Worm (Caenorhabditis elegans) whole organism, L2 larva: ENCODE measurements around the gene flp-27.

ENCODE experiments used
- C34F6.9 ChIP-seq: fragments of 150-350 bp; optimal IDR thresholded peaks from 2 replicates; lab custom pipeline; 2014; ENCODE audit warnings: missing biosample characterization, missing genetic modification characterization
- F13H6.1 ChIP-seq: sonication (generic microtip); optimal IDR thresholded peaks from 2 replicates; lab custom pipeline; 2016; ENCODE audit warnings: missing genetic modification characterization, missing compliant biosample characterization
- R02D3.7 ChIP-seq: fragments of 150-350 bp; optimal IDR thresholded peaks from 2 replicates; lab custom pipeline; 2014; ENCODE audit warnings: missing biosample characterization, missing genetic modification characterization
- Y55F3AM.14 ChIP-seq: fragments of 200-800 bp; sonication (Bioruptor generic); optimal IDR thresholded peaks from 2 replicates; lab custom pipeline; 2018; ENCODE audit warnings: mild to moderate bottlenecking, missing genetic modification characterization, missing compliant biosample characterization
- ZK546.5 ChIP-seq: sonication (generic microtip); optimal IDR thresholded peaks from 2 replicates; lab custom pipeline; 2017; ENCODE audit warnings: missing biosample characterization, missing genetic modification characterization
- alr-1 ChIP-seq: fragments of 150-350 bp; optimal IDR thresholded peaks from 2 replicates; lab custom pipeline; 2014; ENCODE audit warnings: missing biosample characterization, missing genetic modification characterization
- aly-2 ChIP-seq: fragments of 150-350 bp; optimal IDR thresholded peaks from 2 replicates; lab custom pipeline; 2014; ENCODE audit warnings: missing biosample characterization, missing genetic modification characterization
- ama-1 ChIP-seq: fragments of 150-350 bp; optimal IDR thresholded peaks from 2 replicates; lab custom pipeline; 2018; ENCODE audit warnings: inconsistent platforms
- blmp-1 ChIP-seq: sonication (generic microtip); optimal IDR thresholded peaks from 2 replicates; lab custom pipeline; 2017; ENCODE audit warnings: missing genetic modification characterization, mild to moderate bottlenecking, missing compliant biosample characterization, antibody characterized with exemption, moderate library complexity; ENCODE audit not compliant: insufficient read depth
- ceh-16 ChIP-seq: fragments of 150-350 bp; optimal IDR thresholded peaks from 2 replicates; lab custom pipeline; 2014; ENCODE audit warnings: missing biosample characterization, missing genetic modification characterization
- ceh-82 ChIP-seq: fragments of 150-350 bp; optimal IDR thresholded peaks from 2 replicates; lab custom pipeline; 2014; ENCODE audit warnings: missing biosample characterization, missing genetic modification characterization
- crh-2 ChIP-seq: sonication (generic microtip); optimal IDR thresholded peaks from 2 replicates; lab custom pipeline; 2017; ENCODE audit warnings: missing biosample characterization, missing genetic modification characterization
- dmd-4 ChIP-seq: sonication (generic microtip); optimal IDR thresholded peaks from 2 replicates; lab custom pipeline; 2017; ENCODE audit warnings: missing biosample characterization, missing genetic modification characterization
- egl-27 ChIP-seq: sonication (generic microtip); optimal IDR thresholded peaks from 3 replicates; lab custom pipeline; 2017; ENCODE audit warnings: missing biosample characterization, missing genetic modification reagents, missing genetic modification characterization
- elt-1 ChIP-seq: fragments of 150-350 bp; optimal IDR thresholded peaks from 2 replicates; lab custom pipeline; 2014; ENCODE audit warnings: missing biosample characterization, missing genetic modification characterization
- elt-3 ChIP-seq: sonication (generic microtip); optimal IDR thresholded peaks from 2 replicates; lab custom pipeline; 2017; ENCODE audit warnings: missing biosample characterization, missing genetic modification characterization
- fos-1 ChIP-seq: fragments of 150-350 bp; optimal IDR thresholded peaks from 2 replicates; lab custom pipeline; 2014; ENCODE audit warnings: missing biosample characterization, missing genetic modification characterization
- gmeb-1 ChIP-seq: fragments of 150-350 bp; optimal IDR thresholded peaks from 2 replicates; lab custom pipeline; 2014; ENCODE audit warnings: missing biosample characterization, missing genetic modification characterization
- lin-11 ChIP-seq: fragments of 150-350 bp; sonication (generic microtip); optimal IDR thresholded peaks from 2 replicates; lab custom pipeline; 2014; ENCODE audit warnings: missing biosample characterization, missing genetic modification characterization, inconsistent platforms, mixed read lengths
- lin-13 ChIP-seq: fragments of 150-350 bp; optimal IDR thresholded peaks from 2 replicates; lab custom pipeline; 2014; ENCODE audit warnings: missing biosample characterization, missing genetic modification reagents, missing genetic modification characterization
- lin-39 ChIP-seq: fragments of 150-350 bp; optimal IDR thresholded peaks from 2 replicates; lab custom pipeline; 2014; ENCODE audit warnings: missing biosample characterization, missing genetic modification reagents, missing genetic modification characterization
- lsy-2 ChIP-seq, 2 experiments: fragments of 150-350 bp in 1 of 2; sonication (generic microtip) in 1 of 2; optimal IDR thresholded peaks; 2 replicates each; lab custom pipeline; 2014 to 2017; ENCODE audit warnings: missing biosample characterization in 2 of 2, missing genetic modification characterization in 2 of 2
- mab-5 ChIP-seq: fragments of 150-350 bp; optimal IDR thresholded peaks from 2 replicates; lab custom pipeline; 2014; ENCODE audit warnings: missing biosample characterization, missing genetic modification characterization
- mbf-1 ChIP-seq: sonication (generic microtip); optimal IDR thresholded peaks from 2 replicates; lab custom pipeline; 2017; ENCODE audit warnings: missing biosample characterization, missing genetic modification characterization
- mdl-1 ChIP-seq, 2 experiments: fragments of 150-350 bp in 1 of 2; sonication (generic microtip) in 1 of 2; optimal IDR thresholded peaks; 2 replicates each; lab custom pipeline; 2017; ENCODE audit warnings: missing biosample characterization in 2 of 2, missing genetic modification characterization in 2 of 2
- nhr-11 ChIP-seq: fragments of 150-350 bp; optimal IDR thresholded peaks from 2 replicates; lab custom pipeline; 2014; ENCODE audit warnings: missing biosample characterization, missing genetic modification characterization
- nhr-12 ChIP-seq: fragments of 150-350 bp; optimal IDR thresholded peaks from 2 replicates; lab custom pipeline; 2014; ENCODE audit warnings: missing biosample characterization, missing genetic modification characterization
- nhr-129 ChIP-seq: fragments of 150-350 bp; optimal IDR thresholded peaks from 2 replicates; lab custom pipeline; 2014; ENCODE audit warnings: missing biosample characterization, missing genetic modification characterization
- nhr-21 ChIP-seq: fragments of 150-350 bp; optimal IDR thresholded peaks from 2 replicates; lab custom pipeline; 2014; ENCODE audit warnings: missing biosample characterization, missing genetic modification characterization
- nhr-23 ChIP-seq: fragments of 150-350 bp; optimal IDR thresholded peaks from 2 replicates; lab custom pipeline; 2014; ENCODE audit warnings: missing biosample characterization, missing genetic modification reagents, missing genetic modification characterization
- nhr-237 ChIP-seq: fragments of 150-350 bp; optimal IDR thresholded peaks from 2 replicates; lab custom pipeline; 2014; ENCODE audit warnings: missing biosample characterization, missing genetic modification characterization
- nhr-25 ChIP-seq: fragments of 150-350 bp; sonication (generic microtip); optimal IDR thresholded peaks from 3 replicates; lab custom pipeline; 2014; ENCODE audit warnings: missing biosample characterization, missing genetic modification characterization
- nhr-6 ChIP-seq: fragments of 150-350 bp; optimal IDR thresholded peaks from 2 replicates; lab custom pipeline; 2014; ENCODE audit warnings: missing biosample characterization, missing genetic modification characterization
- nhr-77 ChIP-seq: fragments of 150-350 bp; optimal IDR thresholded peaks from 2 replicates; lab custom pipeline; 2014; ENCODE audit warnings: missing biosample characterization, missing genetic modification characterization
- peb-1 ChIP-seq: fragments of 150-350 bp; optimal IDR thresholded peaks from 2 replicates; lab custom pipeline; 2014; ENCODE audit warnings: missing biosample characterization, missing genetic modification characterization
- sem-4 ChIP-seq: fragments of 150-350 bp; optimal IDR thresholded peaks from 2 replicates; lab custom pipeline; 2014; ENCODE audit warnings: missing biosample characterization, missing genetic modification reagents, missing genetic modification characterization
- skn-1 ChIP-seq: sonication (generic microtip); optimal IDR thresholded peaks from 2 replicates; lab custom pipeline; 2017; ENCODE audit warnings: missing biosample characterization, missing genetic modification characterization
- sma-3 ChIP-seq: sonication (generic microtip); optimal IDR thresholded peaks from 2 replicates; lab custom pipeline; 2016; ENCODE audit warnings: missing genetic modification reagents, missing genetic modification characterization, missing compliant biosample characterization
- sma-9 ChIP-seq, 2 experiments: fragments of 150-350 bp in 1 of 2; sonication (generic microtip) in 1 of 2; optimal IDR thresholded peaks; 2 replicates each; lab custom pipeline; 2014 to 2016; ENCODE audit warnings: missing genetic modification characterization in 2 of 2, mild to moderate bottlenecking in 1 of 2, missing biosample characterization in 1 of 2, missing compliant biosample characterization in 1 of 2, missing genetic modification reagents in 1 of 2, moderate library complexity in 1 of 2
- snpc-4 ChIP-seq: fragments of 150-350 bp; optimal IDR thresholded peaks from 2 replicates; lab custom pipeline; 2014; ENCODE audit warnings: missing biosample characterization, missing genetic modification characterization
- unc-39 ChIP-seq: fragments of 150-350 bp; optimal IDR thresholded peaks from 2 replicates; lab custom pipeline; 2014; ENCODE audit warnings: missing biosample characterization, missing genetic modification characterization
- unc-55 ChIP-seq: fragments of 150-350 bp; sonication (generic microtip); optimal IDR thresholded peaks from 3 replicates; lab custom pipeline; 2014; ENCODE audit warnings: missing biosample characterization, missing genetic modification reagents, missing genetic modification characterization
- unc-62 ChIP-seq: fragments of 150-350 bp; optimal IDR thresholded peaks from 2 replicates; lab custom pipeline; 2014; ENCODE audit warnings: missing biosample characterization, missing genetic modification reagents, missing genetic modification characterization
- zag-1 ChIP-seq: fragments of 150-350 bp; optimal IDR thresholded peaks from 2 replicates; lab custom pipeline; 2014; ENCODE audit warnings: missing biosample characterization, missing genetic modification characterization
- ztf-1 ChIP-seq: fragments of 200-800 bp; sonication (Bioruptor generic); conservative IDR thresholded peaks from 2 replicates; pipeline ENCODE4 v1.3.6; 2022; ENCODE audit warnings: missing genetic modification characterization, missing compliant biosample characterization
- ztf-11 ChIP-seq: sonication (generic microtip); optimal IDR thresholded peaks from 2 replicates; lab custom pipeline; 2017; ENCODE audit warnings: missing biosample characterization, missing genetic modification characterization
- ztf-4 ChIP-seq: fragments of 150-350 bp; optimal IDR thresholded peaks from 2 replicates; lab custom pipeline; 2014; ENCODE audit warnings: missing biosample characterization, missing genetic modification characterization

Gene flp-27

DNA sequence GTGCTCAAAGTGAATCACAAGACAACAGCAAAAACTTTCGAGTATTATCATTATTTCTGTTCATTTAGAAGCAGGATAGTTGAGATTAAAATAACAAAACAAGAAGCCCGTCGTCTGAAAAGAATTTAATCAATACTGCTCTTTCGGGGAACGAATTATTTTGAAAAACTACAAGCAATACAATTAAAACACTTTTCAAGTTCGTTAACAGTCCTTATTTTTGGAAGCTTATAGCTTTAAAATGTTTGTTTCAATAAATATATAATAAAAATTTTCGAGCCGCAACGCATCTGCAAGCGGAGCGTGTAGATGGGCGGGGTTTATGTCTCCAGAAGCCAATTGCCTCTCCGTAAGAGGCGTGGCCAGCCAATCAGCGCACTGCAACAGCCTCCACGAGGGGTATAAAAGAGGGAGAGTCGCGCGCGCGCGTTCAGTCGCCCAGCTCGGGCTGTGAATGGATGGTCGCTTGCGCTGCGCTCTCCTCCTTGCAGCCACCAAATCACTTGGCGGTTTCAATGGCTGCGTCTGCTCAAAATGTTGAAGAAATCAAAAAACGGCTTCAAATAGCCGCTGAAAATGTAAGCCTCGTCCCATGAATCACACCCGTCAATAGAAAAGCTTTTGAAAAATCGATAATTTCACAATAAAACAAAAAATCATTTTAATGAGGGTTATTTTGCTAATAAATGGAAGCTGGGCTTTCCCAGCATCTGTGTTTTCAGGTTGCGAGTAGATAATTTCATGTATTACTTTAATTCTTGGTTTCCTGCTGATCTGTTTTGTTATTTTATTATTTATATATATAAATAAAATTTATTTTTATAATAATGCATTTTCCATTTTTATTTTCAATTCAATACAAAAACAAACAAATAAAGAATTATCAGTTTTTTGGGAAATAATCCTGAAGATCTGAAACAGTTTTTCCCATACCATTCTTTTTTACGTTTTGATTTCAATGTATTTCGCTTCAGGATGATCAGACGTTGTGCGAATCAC, 19.8 kb upstream of the flp-27 start, which contains the start of the genes ift-43 and mdt-26 (continued):
- TF ChIP-seq nhr-237 (peak; percentile 54), zag-1 (peak; percentile 61), alr-1 (tag; lab: Kevin White, UChicago) (no peak), aly-2 (tag; lab: Kevin White, UChicago) (no peak), lin-11 (tag; lab: Kevin White, UChicago) (peak; percentile 89), nhr-21 (tag; lab: Kevin White, UChicago) (peak; percentile 78), mdl-1 (tag; optimal IDR thresholded peaks at IDR 0.05; lab: Kevin White, UChicago) (peak; percentile 57 to 73), R02D3.7 (tag; lab: Kevin White, UChicago) (no peak), egl-27 (tag; lab: Kevin White, UChicago) (peak; percentile 81), ceh-16 (peak; percentile 81), unc-55 (GFP tag; lab: Kevin White, UChicago) (peak; percentile 78), fos-1 (tag; lab: Kevin White, UChicago) (peak; percentile 53), nhr-77 (tag; lab: Kevin White, UChicago) (no peak), lsy-2 (tag; optimal IDR thresholded peaks at IDR 0.05; lab: Kevin White, UChicago) (peak; percentile 78 to 88), Y55F3AM.14 (GFP tag; lab: Kevin White, UChicago) (peak; percentile 6)

DNA sequence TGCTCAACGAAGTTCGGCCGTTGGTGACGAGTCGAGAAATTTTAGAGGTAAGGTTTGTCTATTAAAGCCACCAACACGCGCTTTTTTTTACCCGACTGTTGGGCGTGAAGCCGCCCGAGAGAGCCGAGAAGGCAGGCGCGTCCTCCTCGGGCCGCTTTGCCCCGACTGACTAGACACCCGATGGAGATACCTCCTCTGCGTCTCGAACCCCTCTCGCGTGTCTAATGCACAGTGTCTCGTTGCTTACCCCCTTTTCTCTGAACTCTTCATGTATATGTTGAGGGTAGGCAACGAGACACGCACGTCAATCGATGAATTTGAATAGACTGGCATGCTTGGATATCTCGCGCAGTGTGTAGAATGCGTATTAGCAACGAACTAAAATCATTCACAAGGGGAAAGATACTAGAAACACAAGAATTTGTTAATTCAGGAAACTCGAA, 19.0 kb upstream of the flp-27 start:
- TF ChIP-seq nhr-237 (no peak), nhr-25 (tag; lab: Kevin White, UChicago) (peak; percentile 45), C34F6.9 (tag; lab: Kevin White, UChicago) (peak; percentile 86), ztf-1 (0 out of 2 replicates have a peak, but pooled peaks have one; percentile 61), ZK546.5 (tag; lab: Kevin White, UChicago) (no peak), nhr-11 (no peak), peb-1 (tag; lab: Kevin White, UChicago) (no peak), lin-11 (tag; lab: Kevin White, UChicago) (peak; percentile 96), gmeb-1 (tag; lab: Kevin White, UChicago) (peak; percentile 60), nhr-129 (tag; lab: Kevin White, UChicago) (peak; percentile 95), crh-2 (tag; lab: Kevin White, UChicago) (peak; percentile 84), nhr-12 (tag; lab: Kevin White, UChicago) (no peak), unc-39 (tag; lab: Kevin White, UChicago) (no peak), elt-3 (tag; lab: Kevin White, UChicago) (no peak), ama-1 (peak; percentile 99), blmp-1 (tag; lab: Kevin White, UChicago) (peak; percentile 15), Y55F3AM.14 (GFP tag; lab: Kevin White, UChicago) (peak; percentile 95), egl-27 (tag; lab: Kevin White, UChicago) (peak; percentile 58), dmd-4 (tag; lab: Kevin White, UChicago) (no peak), R02D3.7 (tag; lab: Kevin White, UChicago) (no peak), nhr-6 (tag; lab: Kevin White, UChicago) (peak; percentile 80), lin-39 (tag; lab: Kevin White, UChicago) (peak; percentile 58), F13H6.1 (tag; lab: Kevin White, UChicago) (peak; percentile 90), unc-55 (GFP tag; lab: Kevin White, UChicago) (peak; percentile 63), elt-1 (tag; lab: Kevin White, UChicago) (no peak), mdl-1 (tag; optimal IDR thresholded peaks at IDR 0.05; lab: Kevin White, UChicago) (peak; percentile 57 to 79), nhr-23 (tag; lab: Kevin White, UChicago) (no peak), snpc-4 (peak; percentile 66), mab-5 (tag; lab: Kevin White, UChicago) (peak; percentile 77), unc-62 (GFP tag; lab: Kevin White, UChicago) (no peak), sma-3 (GFP tag; lab: Kevin White, UChicago) (peak; percentile 74), ztf-11 (tag; lab: Kevin White, UChicago) (peak; percentile 50), mbf-1 (tag; lab: Kevin White, UChicago) (no peak), nhr-21 (tag; lab: Kevin White, UChicago) (peak; percentile 88), ceh-82 (peak; percentile 80), sma-9 (GFP tag; optimal IDR thresholded peaks at IDR 0.05; lab: Kevin White, UChicago) (peak; percentile 86), sma-9 (tag; optimal IDR thresholded peaks at IDR 0.05; lab: Kevin White, UChicago) (no peak), lsy-2 (tag; optimal IDR thresholded peaks at IDR 0.05; lab: Kevin White, UChicago) (peak; percentile 74 to 86), fos-1 (tag; lab: Kevin White, UChicago) (peak; percentile 72), lin-13 (GFP tag; lab: Kevin White, UChicago) (peak; percentile 91), nhr-77 (tag; lab: Kevin White, UChicago) (no peak), zag-1 (peak; percentile 93), sem-4 (peak; percentile 61), alr-1 (tag; lab: Kevin White, UChicago) (no peak), ztf-4 (tag; lab: Kevin White, UChicago) (peak; percentile 98), ceh-16 (peak; percentile 76), skn-1 (tag; lab: Kevin White, UChicago) (no peak)
